Worm (Caenorhabditis elegans): ENCODE data around the gene nhr-55.

ce11 chrV:505191-505590, 27.2 kb downstream of the nhr-55 start, which contains the start of gene srlf-19:
- TF ChIP-seq elt-2 (tag; optimal IDR thresholded peaks at IDR 0.05): no peak
- TF ChIP-seq ceh-90 (tag; optimal IDR thresholded peaks at IDR 0.05): no peak
- no peak for TF ChIP-seq nhr-20 (tag; optimal IDR thresholded peaks at IDR 0.05)
- no peak for TF ChIP-seq lin-15B (tag; optimal IDR thresholded peaks at IDR 0.05)
